Worm (Caenorhabditis elegans): Measurements from ENCODE around the gene bath-31.
A peak's percentile ranks its signal among the peaks of the same experiment; 100 is the strongest.

DNA sequence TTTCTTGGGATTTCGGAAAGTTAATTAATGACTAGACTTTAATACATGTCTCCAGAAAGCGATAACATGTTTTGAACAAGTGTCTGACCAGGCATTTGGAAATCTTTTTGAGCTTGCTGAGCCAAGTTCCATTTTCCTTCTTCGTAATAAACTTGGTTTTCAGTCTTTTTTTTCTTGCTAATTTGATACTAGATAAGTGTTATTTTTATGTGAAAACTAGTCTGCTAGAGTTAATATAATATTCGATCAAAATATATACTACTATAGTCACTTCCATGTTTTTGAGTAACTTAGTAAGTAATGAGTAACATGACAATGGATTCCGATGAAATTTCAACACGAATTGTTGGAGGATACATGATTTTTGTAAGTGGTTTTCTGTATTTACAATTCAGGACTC lies 22.5 kb upstream of the bath-31 start, which contains the start of gene srx-110:
- TF ChIP-seq hlh-30 (tag; optimal IDR thresholded peaks at IDR 0.05; ENCODE audit: insufficient read depth) (no peak), egl-27 (tag; optimal IDR thresholded peaks at IDR 0.05) (no peak), aly-2 (tag; optimal IDR thresholded peaks at IDR 0.05) (no peak), mep-1 (tag; optimal IDR thresholded peaks at IDR 0.05) (no peak), mdl-1 (tag; optimal IDR thresholded peaks at IDR 0.05) (no peak), F26F4.8 (GFP tag; conservative IDR thresholded peaks at IDR 0.05) (no peak), Y48G9A.11 (GFP tag; IDR thresholded peaks at IDR 0.05) (no peak), unc-62 (GFP tag; optimal IDR thresholded peaks at IDR 0.05 in 1 of 2) (peak in 1 of 2 experiments; percentile 17), unc-62 (tag; optimal IDR thresholded peaks at IDR 0.05) (no peak)
